Fruit fly (Drosophila melanogaster): ENCODE measurements around the gene CG13042.

- no peak for TF ChIP-seq CG8478 (optimal IDR thresholded peaks at IDR 0.05)
- no peak for TF ChIP-seq CTCF (optimal IDR thresholded peaks at IDR 0.05)
These were observed 26.6 kb upstream of the CG13042 start for dm6 chr3L:16334876-16335275.
